Worm (Caenorhabditis elegans): ENCODE measurements around the gene Y57G11C.20.

The Y57G11C.20 gene

ce11 chrIV:14869844-14870433 lies 26.8 kb downstream of the Y57G11C.20 start (continued):
- no peak for TF ChIP-seq mdl-1 (tag; optimal IDR thresholded peaks at IDR 0.05)
- TF ChIP-seq skn-1 (tag; optimal IDR thresholded peaks at IDR 0.05): no peak
- no peak for TF ChIP-seq nhr-11 (tag; optimal IDR thresholded peaks at IDR 0.05)
- no peak for TF ChIP-seq nhr-6 (tag; optimal IDR thresholded peaks at IDR 0.05)
- TF ChIP-seq ztf-4 (tag; optimal IDR thresholded peaks at IDR 0.05): no peak
- TF ChIP-seq elt-1 (tag; optimal IDR thresholded peaks at IDR 0.05): no peak
- peak; percentile 82 for TF ChIP-seq nhr-21 (tag; optimal IDR thresholded peaks at IDR 0.05)

- TF ChIP-seq nhr-23 (tag; optimal IDR thresholded peaks at IDR 0.05) (no peak), nhr-77 (tag; optimal IDR thresholded peaks at IDR 0.05) (no peak), unc-55 (GFP tag; optimal IDR thresholded peaks at IDR 0.05) (no peak), nhr-21 (tag; optimal IDR thresholded peaks at IDR 0.05) (peak; percentile 77), lin-11 (tag; optimal IDR thresholded peaks at IDR 0.05) (no peak), lsy-2 (tag; optimal IDR thresholded peaks at IDR 0.05) (peak in 1 of 2 experiments; percentile 36), egl-27 (tag; optimal IDR thresholded peaks at IDR 0.05) (peak; percentile 64), F13H6.1 (tag; optimal IDR thresholded peaks at IDR 0.05) (peak; percentile 89), fos-1 (tag; optimal IDR thresholded peaks at IDR 0.05) (peak; percentile 64), sma-3 (GFP tag; optimal IDR thresholded peaks at IDR 0.05) (peak; percentile 87), elt-3 (tag; optimal IDR thresholded peaks at IDR 0.05) (no peak), sma-9 (GFP tag; optimal IDR thresholded peaks at IDR 0.05) (peak; percentile 70), sma-9 (tag; optimal IDR thresholded peaks at IDR 0.05) (no peak), elt-1 (tag; optimal IDR thresholded peaks at IDR 0.05) (no peak), nhr-25 (tag; optimal IDR thresholded peaks at IDR 0.05) (peak; percentile 64), C34F6.9 (tag; optimal IDR thresholded peaks at IDR 0.05) (peak; percentile 30), ceh-82 (tag; optimal IDR thresholded peaks at IDR 0.05) (no peak), crh-2 (tag; optimal IDR thresholded peaks at IDR 0.05) (peak; percentile 19), nhr-129 (tag; optimal IDR thresholded peaks at IDR 0.05) (peak; percentile 90), blmp-1 (tag; optimal IDR thresholded peaks at IDR 0.05; ENCODE audit: insufficient read depth) (peak; percentile 4), ama-1 (optimal IDR thresholded peaks at IDR 0.05) (no peak), gmeb-1 (tag; optimal IDR thresholded peaks at IDR 0.05) (peak; percentile 8), lin-13 (GFP tag; optimal IDR thresholded peaks at IDR 0.05) (peak; percentile 2), unc-62 (GFP tag; optimal IDR thresholded peaks at IDR 0.05) (no peak), snpc-4 (tag; optimal IDR thresholded peaks at IDR 0.05) (no peak), ceh-16 (tag; optimal IDR thresholded peaks at IDR 0.05) (peak; percentile 10), sem-4 (tag; optimal IDR thresholded peaks at IDR 0.05) (no peak)
Observed at ce11 chrIV:14872320-14872719, 29.2 kb downstream of the Y57G11C.20 start.

- no peak for TF ChIP-seq lin-13 (GFP tag; optimal IDR thresholded peaks at IDR 0.05)
- no peak for TF ChIP-seq blmp-1 (tag; optimal IDR thresholded peaks at IDR 0.05; ENCODE audit: insufficient read depth)
- TF ChIP-seq nhr-12 (tag; optimal IDR thresholded peaks at IDR 0.05): no peak
- peak; percentile 44 for TF ChIP-seq egl-27 (tag; optimal IDR thresholded peaks at IDR 0.05)
- peak; percentile 68 for TF ChIP-seq sma-9 (GFP tag; optimal IDR thresholded peaks at IDR 0.05)
- TF ChIP-seq sma-9 (tag; optimal IDR thresholded peaks at IDR 0.05): no peak
- TF ChIP-seq nhr-25 (tag; optimal IDR thresholded peaks at IDR 0.05): peak; percentile 3
- TF ChIP-seq elt-1 (tag; optimal IDR thresholded peaks at IDR 0.05): no peak
- peak; percentile 49 for TF ChIP-seq gmeb-1 (tag; optimal IDR thresholded peaks at IDR 0.05)
- peak; percentile 59 for TF ChIP-seq crh-2 (tag; optimal IDR thresholded peaks at IDR 0.05)
- peak; percentile 76 for TF ChIP-seq fos-1 (tag; optimal IDR thresholded peaks at IDR 0.05)
- TF ChIP-seq nhr-129 (tag; optimal IDR thresholded peaks at IDR 0.05): peak; percentile 96
- TF ChIP-seq F13H6.1 (tag; optimal IDR thresholded peaks at IDR 0.05): peak; percentile 91
- TF ChIP-seq sma-3 (GFP tag; optimal IDR thresholded peaks at IDR 0.05): peak; percentile 60
- TF ChIP-seq mdl-1 (tag; optimal IDR thresholded peaks at IDR 0.05): no peak
Observed at ce11 chrIV:14874926-14875570, 31.9 kb downstream of the Y57G11C.20 start.

- peak; percentile 75 for TF ChIP-seq nhr-129 (tag; optimal IDR thresholded peaks at IDR 0.05)
- no peak for TF ChIP-seq nhr-21 (tag; optimal IDR thresholded peaks at IDR 0.05)
- no peak for TF ChIP-seq mbf-1 (tag; optimal IDR thresholded peaks at IDR 0.05)
- TF ChIP-seq fos-1 (tag; optimal IDR thresholded peaks at IDR 0.05): peak; percentile 13
- TF ChIP-seq sma-3 (GFP tag; optimal IDR thresholded peaks at IDR 0.05): peak; percentile 26
- peak; percentile 69 for TF ChIP-seq nhr-25 (tag; optimal IDR thresholded peaks at IDR 0.05)
Observed at ce11 chrIV:14876632-14877031, 33.5 kb downstream of the Y57G11C.20 start.

All from whole organism, L2 larva.